Fruit fly (Drosophila melanogaster) whole organism, adult: ENCODE results near the gene CG8915.

ENCODE experiments used
- CG14711 ChIP-seq: fragments of 200-800 bp; sonication (Bioruptor generic); optimal IDR thresholded peaks from 2 replicates; lab custom pipeline; 2018; ENCODE audit warnings: missing biosample characterization, mild to moderate bottlenecking, missing genetic modification characterization, moderate library complexity
- CG7045 ChIP-seq: fragments of 200-800 bp; sonication (Bioruptor generic); optimal IDR thresholded peaks from 2 replicates; lab custom pipeline; 2017; ENCODE audit warnings: missing biosample characterization, mild to moderate bottlenecking, missing genetic modification characterization
- CG7101 ChIP-seq: fragments of 200-800 bp; sonication (Bioruptor generic); optimal IDR thresholded peaks from 2 replicates; lab custom pipeline; 2018; ENCODE audit warnings: missing biosample characterization, mild to moderate bottlenecking, missing genetic modification characterization, moderate library complexity
- Clk ChIP-seq: fragments of 200-800 bp; sonication (Bioruptor generic); optimal IDR thresholded peaks from 2 replicates; lab custom pipeline; 2017; ENCODE audit warnings: missing biosample characterization, missing genetic modification characterization
- Crg-1 ChIP-seq: fragments of 200-800 bp; sonication (Bioruptor generic); optimal IDR thresholded peaks from 2 replicates; lab custom pipeline; 2016; ENCODE audit warnings: missing biosample characterization, missing genetic modification characterization
- Hr96 ChIP-seq: fragments of 200-800 bp; sonication (Bioruptor generic); optimal IDR thresholded peaks from 2 replicates; lab custom pipeline; 2016; ENCODE audit warnings: missing biosample characterization, missing genetic modification characterization
- bab1 ChIP-seq: fragments of 200-800 bp; sonication (Bioruptor generic); optimal IDR thresholded peaks from 3 replicates; lab custom pipeline; 2019; ENCODE audit warnings: missing biosample characterization, mild to moderate bottlenecking, missing genetic modification characterization, moderate library complexity
- kay ChIP-seq: fragments of 200-800 bp; sonication (Bioruptor generic); peaks from one replicate; lab custom pipeline; 2016; ENCODE audit warnings: missing biosample characterization, missing genetic modification characterization, borderline replicate concordance

DNA sequence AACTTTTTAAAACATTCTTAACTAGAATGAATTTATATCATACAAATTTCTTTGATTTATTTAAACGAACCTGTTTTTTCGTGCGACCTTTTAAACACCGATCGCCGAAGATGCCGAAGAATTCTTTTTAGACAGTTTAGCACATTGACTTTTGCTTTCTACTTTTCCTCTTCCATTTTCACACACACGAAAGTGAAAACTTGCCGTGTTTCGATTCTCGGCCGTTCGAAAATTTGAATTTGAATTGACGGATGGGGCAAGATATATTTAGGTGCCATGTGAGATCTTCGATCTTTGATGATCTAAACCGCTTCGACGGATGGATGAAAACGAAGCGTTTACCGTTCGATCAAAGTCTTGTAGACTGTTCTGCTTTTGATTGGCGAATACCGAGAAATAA, 10.9 kb upstream of the CG8915 start:
- TF ChIP-seq kay (GFP tag; lab: Kevin White, UChicago) (no peak), bab1 (GFP tag; lab: Kevin White, UChicago) (no peak), Clk (GFP tag; lab: Kevin White, UChicago) (no peak), Crg-1 (no peak), Hr96 (GFP tag; lab: Kevin White, UChicago) (no peak), CG7101 (tag; lab: Kevin White, UChicago) (no peak), CG7045 (GFP tag; lab: Kevin White, UChicago) (no peak), CG14711 (tag; lab: Kevin White, UChicago) (no peak)
